Worm (Caenorhabditis elegans): Measurements from ENCODE around the gene sop-2.

ce11 chrII:12380888-12381287, 41.1 kb downstream of the sop-2 start:
- TF ChIP-seq dao-5 (tag; optimal IDR thresholded peaks at IDR 0.05) (no peak), W03F9.2 (tag; optimal IDR thresholded peaks at IDR 0.05) (no peak)
